Fruit fly (Drosophila melanogaster) whole organism, adult: Measurements from ENCODE around the gene CG5776.

Experiments
- CG1620 ChIP-seq: fragments of 200-800 bp; sonication (Bioruptor generic); optimal IDR thresholded peaks from 2 replicates; lab custom pipeline; 2016; ENCODE audit warnings: missing biosample characterization, missing genetic modification characterization
- CG7101 ChIP-seq: fragments of 200-800 bp; sonication (Bioruptor generic); optimal IDR thresholded peaks from 2 replicates; lab custom pipeline; 2018; ENCODE audit warnings: missing biosample characterization, mild to moderate bottlenecking, missing genetic modification characterization, moderate library complexity
- Hr96 ChIP-seq: fragments of 200-800 bp; sonication (Bioruptor generic); optimal IDR thresholded peaks from 2 replicates; lab custom pipeline; 2016; ENCODE audit warnings: missing biosample characterization, missing genetic modification characterization
- bab1 ChIP-seq: fragments of 200-800 bp; sonication (Bioruptor generic); optimal IDR thresholded peaks from 3 replicates; lab custom pipeline; 2019; ENCODE audit warnings: missing biosample characterization, mild to moderate bottlenecking, missing genetic modification characterization, moderate library complexity

DNA sequence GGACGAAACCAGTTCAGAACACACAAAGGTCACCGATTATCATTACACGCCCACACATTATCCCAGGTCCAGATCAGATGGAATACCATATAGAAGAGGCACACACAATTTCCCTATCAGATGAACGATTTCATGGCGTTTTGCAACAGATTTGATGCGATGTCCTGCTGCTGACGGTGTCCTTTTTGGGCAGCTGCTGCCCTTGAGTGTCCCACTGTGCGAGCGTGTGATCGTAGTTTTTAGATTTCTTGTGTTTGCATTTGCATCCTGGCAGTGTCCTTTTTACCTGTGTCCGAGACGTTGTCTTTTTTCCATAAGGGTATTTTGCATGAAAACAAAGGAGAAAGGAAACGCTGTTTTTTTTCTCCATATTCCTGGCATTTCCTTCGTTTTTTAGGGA is 24.9 kb downstream of the CG5776 start:
- TF ChIP-seq CG1620 (GFP tag; lab: Kevin White, UChicago), result no peak
- no peak for TF ChIP-seq CG7101 (tag; lab: Kevin White, UChicago)
- no peak for TF ChIP-seq bab1 (GFP tag; lab: Kevin White, UChicago)
- TF ChIP-seq Hr96 (GFP tag; lab: Kevin White, UChicago), result no peak
